ENCODE assay signal across 1 fruit fly cellular context in the genomic region with DNA sequence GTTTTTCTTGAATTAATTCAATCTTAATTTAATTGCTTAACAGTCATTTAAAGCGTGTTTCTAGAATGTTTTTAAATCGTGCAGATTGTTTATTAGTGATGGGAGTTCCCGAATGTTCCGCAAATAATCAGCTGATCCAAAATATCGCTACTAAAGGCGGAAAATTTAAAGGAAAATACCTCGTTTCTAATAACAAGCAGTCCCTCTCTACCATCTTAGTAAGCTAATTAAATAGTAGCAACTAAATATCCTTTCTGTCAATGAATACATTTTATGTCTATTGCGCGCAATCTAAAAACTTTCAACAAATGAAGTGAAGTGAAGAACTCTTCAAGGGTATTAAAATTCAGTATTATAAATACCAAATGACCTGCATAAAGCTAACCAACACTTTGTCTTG.
TF ChIP-seq lines count a peak whose summit lies in the region.

CG5290 (minus strand) TSS at position 118 of the 400 bp plus-strand sequence.

TF ChIP-seq in whole organism, embryonic, 481 proteins besides CTCF, POLR2A, EP300 and RAD21 (continued from another document and continues in another):
- peak; percentile 7 for TF ChIP-seq zen (tag; optimal IDR thresholded peaks at IDR 0.05; lab: Kevin White, UChicago)
- no peak for TF ChIP-seq Usf (GFP tag; optimal IDR thresholded peaks at IDR 0.05; lab: Kevin White, UChicago)
- TF ChIP-seq CG17359 (tag; optimal IDR thresholded peaks at IDR 0.05; lab: Kevin White, UChicago) = no peak
- TF ChIP-seq Antp (GFP tag; optimal IDR thresholded peaks at IDR 0.05; lab: Kevin White, UChicago) = peak; percentile 12
- TF ChIP-seq knrl (GFP tag; IDR thresholded peaks at IDR 0.05; lab: Robert Waterston, UW; ENCODE audit: partially characterized antibody) = peak; percentile 58; the same call in 2 of the 3 replicates
- peak; percentile 12 for TF ChIP-seq CG9797 (GFP tag; optimal IDR thresholded peaks at IDR 0.05; lab: Kevin White, UChicago)
- TF ChIP-seq CG9609 (GFP tag; optimal IDR thresholded peaks at IDR 0.05; lab: Kevin White, UChicago) = peak; percentile 1
- no peak for TF ChIP-seq CG1233 (GFP tag; optimal IDR thresholded peaks at IDR 0.05; lab: Kevin White, UChicago)
- no peak for TF ChIP-seq CG8281 (tag; optimal IDR thresholded peaks at IDR 0.05; lab: Kevin White, UChicago)
- TF ChIP-seq CkIIα-i1 (GFP tag; IDR thresholded peaks at IDR 0.05; lab: Robert Waterston, UW) = no peak
- TF ChIP-seq Dip3 (GFP tag; optimal IDR thresholded peaks at IDR 0.05; lab: Kevin White, UChicago) = peak; percentile 31
- no peak for TF ChIP-seq CG6654 (GFP tag; optimal IDR thresholded peaks at IDR 0.05; lab: Kevin White, UChicago)
- TF ChIP-seq row (GFP tag; IDR thresholded peaks at IDR 0.05; lab: Robert Waterston, UW) = peak; percentile 62; the same call in 2 of the 3 replicates
- TF ChIP-seq pfk (GFP tag; optimal IDR thresholded peaks at IDR 0.05; lab: Kevin White, UChicago) = no peak
- TF ChIP-seq CG10274 (GFP tag; optimal IDR thresholded peaks at IDR 0.05; lab: Kevin White, UChicago) = no peak
- no peak for TF ChIP-seq CG12219 (GFP tag; optimal IDR thresholded peaks at IDR 0.05; lab: Kevin White, UChicago)
- TF ChIP-seq ERR (GFP tag; optimal IDR thresholded peaks at IDR 0.05; lab: Kevin White, UChicago) = peak; percentile 57
- no peak for TF ChIP-seq fd96Cb (tag; optimal IDR thresholded peaks at IDR 0.05; lab: Kevin White, UChicago)
- no peak; the same call in 1 of the 2 replicates for TF ChIP-seq bbx (GFP tag; IDR thresholded peaks at IDR 0.05; lab: Robert Waterston, UW; ENCODE audit: partially characterized antibody)
- TF ChIP-seq ATbp (GFP tag; optimal IDR thresholded peaks at IDR 0.05; lab: Kevin White, UChicago) = no peak
- no peak for TF ChIP-seq BtbVII (GFP tag; optimal IDR thresholded peaks at IDR 0.05; lab: Kevin White, UChicago)
- peak; percentile 61 for TF ChIP-seq HmgZ (tag; optimal IDR thresholded peaks at IDR 0.05; lab: Kevin White, UChicago)
- TF ChIP-seq CG6683 (GFP tag; optimal IDR thresholded peaks at IDR 0.05; lab: Kevin White, UChicago) = no peak
- peak; percentile 30 for TF ChIP-seq gro (GFP tag; optimal IDR thresholded peaks at IDR 0.05; lab: Kevin White, UChicago)
- no peak for TF ChIP-seq CG7556 (GFP tag; optimal IDR thresholded peaks at IDR 0.05; lab: Kevin White, UChicago)
- TF ChIP-seq ro (GFP tag; IDR thresholded peaks at IDR 0.05; lab: Robert Waterston, UW) = no peak
- peak; percentile 43; the same call in 1 of the 2 replicates for TF ChIP-seq slbo (GFP tag; IDR thresholded peaks at IDR 0.05; lab: Robert Waterston, UW)
- TF ChIP-seq B-H1 (GFP tag; IDR thresholded peaks at IDR 0.05; lab: Robert Waterston, UW) = no peak
- TF ChIP-seq lov (optimal IDR thresholded peaks at IDR 0.05; lab: Kevin White, UChicago) = no peak
- no peak for TF ChIP-seq lov (GFP tag; IDR thresholded peaks at IDR 0.05; lab: Robert Waterston, UW)
- TF ChIP-seq pzg (GFP tag; optimal IDR thresholded peaks at IDR 0.05; lab: Kevin White, UChicago) = peak; percentile 71
- TF ChIP-seq dpn (GFP tag; optimal IDR thresholded peaks at IDR 0.05; lab: Kevin White, UChicago) = peak; percentile 20 to 36
- peak; percentile 58; the same call in 1 of the 2 replicates for TF ChIP-seq sna (GFP tag; IDR thresholded peaks at IDR 0.05; lab: Robert Waterston, UW; ENCODE audit: partially characterized antibody)
- TF ChIP-seq MESR4 (GFP tag; optimal IDR thresholded peaks at IDR 0.05; lab: Kevin White, UChicago) = no peak
- no peak for TF ChIP-seq CG6813 (GFP tag; optimal IDR thresholded peaks at IDR 0.05; lab: Kevin White, UChicago)
- no peak for TF ChIP-seq Hr3 (GFP tag; optimal IDR thresholded peaks at IDR 0.05; lab: Kevin White, UChicago)
- peak; percentile 7 for TF ChIP-seq CG4617 (GFP tag; optimal IDR thresholded peaks at IDR 0.05; lab: Kevin White, UChicago; ENCODE audit: borderline replicate concordance)
- TF ChIP-seq NK7.1 (GFP tag; optimal IDR thresholded peaks at IDR 0.05; lab: Kevin White, UChicago) = peak; percentile 14
- TF ChIP-seq Xbp1 (GFP tag; optimal IDR thresholded peaks at IDR 0.05; lab: Kevin White, UChicago) = peak; percentile 22
- no peak for TF ChIP-seq CG3838 (GFP tag; optimal IDR thresholded peaks at IDR 0.05; lab: Kevin White, UChicago)
- peak; percentile 43 for TF ChIP-seq Ets97D (GFP tag; optimal IDR thresholded peaks at IDR 0.05; lab: Kevin White, UChicago)
- peak; percentile 24 for TF ChIP-seq CG12236 (GFP tag; optimal IDR thresholded peaks at IDR 0.05; lab: Kevin White, UChicago)
- TF ChIP-seq BEAF-32 (GFP tag; optimal IDR thresholded peaks at IDR 0.05; lab: Kevin White, UChicago) = peak; percentile 83
- peak; percentile 95 for TF ChIP-seq CG10267 (tag; optimal IDR thresholded peaks at IDR 0.05; lab: Kevin White, UChicago)
- TF ChIP-seq bowl (GFP tag; IDR thresholded peaks at IDR 0.05; lab: Robert Waterston, UW) = no peak
- no peak for TF ChIP-seq fru (optimal IDR thresholded peaks at IDR 0.05; lab: Kevin White, UChicago)
- TF ChIP-seq run (tag; optimal IDR thresholded peaks at IDR 0.05; lab: Kevin White, UChicago) = no peak
- TF ChIP-seq CG14860 (GFP tag; IDR thresholded peaks at IDR 0.05; lab: Robert Waterston, UW; ENCODE audit: partially characterized antibody) = peak; percentile 18; the same call in 1 of the 3 replicates
- no peak for TF ChIP-seq sc (optimal IDR thresholded peaks at IDR 0.05; lab: Kevin White, UChicago)
- no peak for TF ChIP-seq sc (GFP tag; optimal IDR thresholded peaks at IDR 0.05; lab: Kevin White, UChicago)
- TF ChIP-seq unc-4 (GFP tag; IDR thresholded peaks at IDR 0.05; lab: Robert Waterston, UW; ENCODE audit: partially characterized antibody) = peak; percentile 68; the same call in 1 of the 2 replicates
- no peak for TF ChIP-seq grn (GFP tag; optimal IDR thresholded peaks at IDR 0.05; lab: Kevin White, UChicago)
- no peak for TF ChIP-seq CG15601 (tag; optimal IDR thresholded peaks at IDR 0.05; lab: Kevin White, UChicago)
- no peak for TF ChIP-seq prd (optimal IDR thresholded peaks at IDR 0.05; lab: Kevin White, UChicago)
- TF ChIP-seq prd (GFP tag; IDR thresholded peaks at IDR 0.05; lab: Robert Waterston, UW) = no peak
- no peak for TF ChIP-seq CG17912 (GFP tag; optimal IDR thresholded peaks at IDR 0.05; lab: Kevin White, UChicago)
- TF ChIP-seq eve (GFP tag; optimal IDR thresholded peaks at IDR 0.05; lab: Kevin White, UChicago) = peak in 1 of 2 experiments; percentile 33
- peak; percentile 66 to 94 for TF ChIP-seq crp (GFP tag; optimal IDR thresholded peaks at IDR 0.05; lab: Kevin White, UChicago)
- TF ChIP-seq psq (GFP tag; optimal IDR thresholded peaks at IDR 0.05; lab: Kevin White, UChicago) = no peak
- TF ChIP-seq pan (optimal IDR thresholded peaks at IDR 0.05; lab: Kevin White, UChicago) = no peak
- no peak for TF ChIP-seq pan (GFP tag; optimal IDR thresholded peaks at IDR 0.05 in 1 of 2, IDR thresholded peaks at IDR 0.05 in 1 of 2)
- TF ChIP-seq E2f2 (GFP tag; IDR thresholded peaks at IDR 0.05; lab: Robert Waterston, UW) = peak; percentile 93
- TF ChIP-seq Fer2 (tag; optimal IDR thresholded peaks at IDR 0.05; lab: Kevin White, UChicago) = no peak
- no peak for TF ChIP-seq gcm2 (GFP tag; optimal IDR thresholded peaks at IDR 0.05; lab: Kevin White, UChicago)
- TF ChIP-seq CG10654 (GFP tag; optimal IDR thresholded peaks at IDR 0.05; lab: Kevin White, UChicago) = no peak
- no peak for TF ChIP-seq CG5953 (GFP tag; IDR thresholded peaks at IDR 0.05; lab: Robert Waterston, UW)
- TF ChIP-seq Bgb (GFP tag; IDR thresholded peaks at IDR 0.05; lab: Robert Waterston, UW; ENCODE audit: partially characterized antibody) = peak; percentile 48
- TF ChIP-seq Camta (GFP tag; optimal IDR thresholded peaks at IDR 0.05; lab: Kevin White, UChicago) = peak; percentile 27
- no peak for TF ChIP-seq CG32532 (GFP tag; IDR thresholded peaks at IDR 0.05; lab: Robert Waterston, UW)
- no peak for TF ChIP-seq E2f1 (GFP tag; IDR thresholded peaks at IDR 0.05; lab: Robert Waterston, UW)
- no peak for TF ChIP-seq CG10543 (GFP tag; optimal IDR thresholded peaks at IDR 0.05; lab: Kevin White, UChicago)
- TF ChIP-seq Lhr (GFP tag; optimal IDR thresholded peaks at IDR 0.05; lab: Kevin White, UChicago) = no peak
- no peak for TF ChIP-seq CG31224 (GFP tag; IDR thresholded peaks at IDR 0.05; lab: Robert Waterston, UW)
- no peak for TF ChIP-seq kay (GFP tag; optimal IDR thresholded peaks at IDR 0.05; lab: Kevin White, UChicago)
- TF ChIP-seq CG12104 (GFP tag; optimal IDR thresholded peaks at IDR 0.05; lab: Kevin White, UChicago) = no peak
- peak; percentile 67 for TF ChIP-seq CG2120 (GFP tag; optimal IDR thresholded peaks at IDR 0.05; lab: Kevin White, UChicago)
- TF ChIP-seq CG11093 (GFP tag; IDR thresholded peaks at IDR 0.05; lab: Robert Waterston, UW) = no peak
- TF ChIP-seq CG1602 (GFP tag; optimal IDR thresholded peaks at IDR 0.05; lab: Kevin White, UChicago) = peak; percentile 6
- TF ChIP-seq tup (GFP tag; optimal IDR thresholded peaks at IDR 0.05; lab: Kevin White, UChicago) = no peak
- peak; percentile 59 for TF ChIP-seq Vsx1 (GFP tag; optimal IDR thresholded peaks at IDR 0.05; lab: Kevin White, UChicago)
- TF ChIP-seq NfI (GFP tag; optimal IDR thresholded peaks at IDR 0.05; lab: Kevin White, UChicago) = peak; percentile 7
- TF ChIP-seq B-H2 (GFP tag; optimal IDR thresholded peaks at IDR 0.05; lab: Kevin White, UChicago) = no peak
- TF ChIP-seq chif (GFP tag; optimal IDR thresholded peaks at IDR 0.05; lab: Kevin White, UChicago) = peak; percentile 10 to 23
- TF ChIP-seq CHES-1-like (GFP tag; optimal IDR thresholded peaks at IDR 0.05; lab: Kevin White, UChicago) = peak; percentile 17
- TF ChIP-seq CG13287 (GFP tag; IDR thresholded peaks at IDR 0.05; lab: Robert Waterston, UW; ENCODE audit: partially characterized antibody) = peak; percentile 80
- TF ChIP-seq croc (GFP tag; conservative IDR thresholded peaks at IDR 0.05; lab: Robert Waterston, UW) = no peak
- TF ChIP-seq CG14965 (GFP tag; optimal IDR thresholded peaks at IDR 0.05; lab: Kevin White, UChicago; ENCODE audit: borderline replicate concordance) = no peak
- TF ChIP-seq CG14441 (GFP tag; IDR thresholded peaks at IDR 0.05; lab: Robert Waterston, UW) = no peak
- TF ChIP-seq so (GFP tag; IDR thresholded peaks at IDR 0.05; lab: Robert Waterston, UW) = no peak
- no peak for TF ChIP-seq Sry-β (GFP tag; optimal IDR thresholded peaks at IDR 0.05; lab: Kevin White, UChicago)
- TF ChIP-seq Aef1 (GFP tag; IDR thresholded peaks at IDR 0.05; lab: Robert Waterston, UW) = no peak
- TF ChIP-seq gt (GFP tag; IDR thresholded peaks at IDR 0.05; lab: Robert Waterston, UW) = no peak
- peak; percentile 2 for TF ChIP-seq CG17385 (GFP tag; optimal IDR thresholded peaks at IDR 0.05; lab: Kevin White, UChicago)
- peak; percentile 17; the same call in 1 of the 2 replicates for TF ChIP-seq CG3847 (GFP tag; IDR thresholded peaks at IDR 0.05; lab: Robert Waterston, UW)
- TF ChIP-seq lab (GFP tag; optimal IDR thresholded peaks at IDR 0.05; lab: Kevin White, UChicago) = peak; percentile 55
- TF ChIP-seq sug (tag; optimal IDR thresholded peaks at IDR 0.05; lab: Kevin White, UChicago) = peak; percentile 3
- TF ChIP-seq jumu (GFP tag; optimal IDR thresholded peaks at IDR 0.05; lab: Kevin White, UChicago) = peak; percentile 27
- TF ChIP-seq amos (GFP tag; IDR thresholded peaks at IDR 0.05; lab: Robert Waterston, UW; ENCODE audit: partially characterized antibody) = no peak; the same call in 1 of the 2 replicates
- no peak for TF ChIP-seq CG4282 (GFP tag; optimal IDR thresholded peaks at IDR 0.05; lab: Kevin White, UChicago)
- peak; percentile 3 for TF ChIP-seq shn (GFP tag; optimal IDR thresholded peaks at IDR 0.05; lab: Kevin White, UChicago)
- TF ChIP-seq Taf1 (GFP tag; IDR thresholded peaks at IDR 0.05; lab: Robert Waterston, UW) = no peak
- peak; percentile 17 for TF ChIP-seq dm (GFP tag; optimal IDR thresholded peaks at IDR 0.05; lab: Kevin White, UChicago)
- no peak for TF ChIP-seq Kr (GFP tag; optimal IDR thresholded peaks at IDR 0.05; lab: Kevin White, UChicago)
- TF ChIP-seq CG2875 (GFP tag; optimal IDR thresholded peaks at IDR 0.05; lab: Kevin White, UChicago) = no peak
- TF ChIP-seq CG4854 (GFP tag; optimal IDR thresholded peaks at IDR 0.05; lab: Kevin White, UChicago) = peak; percentile 6
- no peak for TF ChIP-seq CG2199 (GFP tag; IDR thresholded peaks at IDR 0.05; lab: Robert Waterston, UW)
- TF ChIP-seq dati (GFP tag; IDR thresholded peaks at IDR 0.05; lab: Robert Waterston, UW) = no peak
- no peak for TF ChIP-seq CG5245 (GFP tag; optimal IDR thresholded peaks at IDR 0.05; lab: Kevin White, UChicago)
- TF ChIP-seq Dp (GFP tag; optimal IDR thresholded peaks at IDR 0.05; lab: Kevin White, UChicago) = peak; percentile 95
- TF ChIP-seq Stat92E (GFP tag; optimal IDR thresholded peaks at IDR 0.05; lab: Kevin White, UChicago) = no peak
- TF ChIP-seq maf-S (GFP tag; optimal IDR thresholded peaks at IDR 0.05; lab: Kevin White, UChicago) = no peak
- TF ChIP-seq az2 (GFP tag; optimal IDR thresholded peaks at IDR 0.05; lab: Kevin White, UChicago) = peak; percentile 28
- TF ChIP-seq aop (GFP tag; IDR thresholded peaks at IDR 0.05; lab: Robert Waterston, UW) = no peak
- no peak for TF ChIP-seq Tbp (GFP tag; optimal IDR thresholded peaks at IDR 0.05; lab: Kevin White, UChicago)
- TF ChIP-seq Trl (optimal IDR thresholded peaks at IDR 0.05; lab: Kevin White, UChicago) = no peak
- TF ChIP-seq Trl (GFP tag; optimal IDR thresholded peaks at IDR 0.05; lab: Kevin White, UChicago) = peak; percentile 65
- TF ChIP-seq en (GFP tag; optimal IDR thresholded peaks at IDR 0.05; lab: Kevin White, UChicago) = no peak
- peak; percentile 41 for TF ChIP-seq HLH54F (GFP tag; optimal IDR thresholded peaks at IDR 0.05; lab: Kevin White, UChicago)
- TF ChIP-seq CG32772 (GFP tag; IDR thresholded peaks at IDR 0.05; lab: Robert Waterston, UW) = no peak
- no peak for TF ChIP-seq CG11456 (GFP tag; IDR thresholded peaks at IDR 0.05; lab: Robert Waterston, UW)
- no peak for TF ChIP-seq CG8359 (GFP tag; optimal IDR thresholded peaks at IDR 0.05; lab: Kevin White, UChicago; ENCODE audit: borderline replicate concordance)
- TF ChIP-seq CG15514 (GFP tag; optimal IDR thresholded peaks at IDR 0.05; lab: Kevin White, UChicago) = peak; percentile 87
- no peak for TF ChIP-seq CG17328 (GFP tag; IDR thresholded peaks at IDR 0.05; lab: Robert Waterston, UW)
- no peak for TF ChIP-seq CG14014 (GFP tag; IDR thresholded peaks at IDR 0.05; lab: Robert Waterston, UW)
- TF ChIP-seq CG2712 (tag; optimal IDR thresholded peaks at IDR 0.05; lab: Kevin White, UChicago) = no peak
- no peak for TF ChIP-seq CG3726 (GFP tag; IDR thresholded peaks at IDR 0.05; lab: Robert Waterston, UW)
- peak; percentile 30 for TF ChIP-seq tx (GFP tag; optimal IDR thresholded peaks at IDR 0.05; lab: Kevin White, UChicago)
- peak; percentile 17 for TF ChIP-seq CG2678 (tag; optimal IDR thresholded peaks at IDR 0.05; lab: Kevin White, UChicago)
